Worm (Caenorhabditis elegans) whole organism, young adult: ENCODE results near the gene srw-9.

Experiments
- B0336.3 ChIP-seq: fragments of 200-800 bp; sonication (Bioruptor generic); IDR thresholded peaks from 2 replicates; pipeline ENCODE4 v1.3.6; 2022; ENCODE audit warnings: missing genetic modification characterization, missing compliant biosample characterization
- T26A5.8 ChIP-seq: sonication (generic microtip); optimal IDR thresholded peaks from 2 replicates; lab custom pipeline; 2016; ENCODE audit warnings: missing genetic modification characterization, missing compliant biosample characterization
- mxl-1 ChIP-seq: sonication (generic microtip); optimal IDR thresholded peaks from 2 replicates; lab custom pipeline; 2016; ENCODE audit warnings: missing genetic modification characterization, missing compliant biosample characterization
- pha-4 ChIP-seq: fragments of 150-350 bp; sonication (generic microtip); optimal IDR thresholded peaks from 2 replicates; lab custom pipeline; 2014; ENCODE audit warnings: missing biosample characterization, missing genetic modification reagents, missing genetic modification characterization
- snpc-4 ChIP-seq, 5 experiments: fragments of 150-350 bp in 1 of 5; sonication (generic microtip) in 4 of 5; optimal IDR thresholded peaks; 2 replicates each; lab custom pipeline; 2014 to 2018; ENCODE audit warnings: missing genetic modification characterization in 5 of 5, missing biosample characterization in 3 of 5, antibody characterized with exemption in 2 of 5, mild to moderate bottlenecking in 2 of 5, missing compliant biosample characterization in 2 of 5, missing genotype in 2 of 5, moderate library complexity in 2 of 5, missing genetic modification reagents in 1 of 5

ce11 chrIII:12711217-12711616, 46.2 kb upstream of the srw-9 start, which contains the start of gene hut-1:
- no peak for TF ChIP-seq pha-4 (tag; lab: Kevin White, UChicago)
- TF ChIP-seq T26A5.8 (tag; lab: Kevin White, UChicago): no peak
- TF ChIP-seq snpc-4 (GFP tag; optimal IDR thresholded peaks at IDR 0.05; lab: Kevin White, UChicago): no peak
- no peak for TF ChIP-seq snpc-4 (tag; optimal IDR thresholded peaks at IDR 0.05; lab: Kevin White, UChicago)
- TF ChIP-seq mxl-1 (tag; lab: Kevin White, UChicago): no peak
- no peak for TF ChIP-seq B0336.3 (GFP tag; lab: Robert Waterston, UW)
